Fruit fly (Drosophila melanogaster): Measurements from ENCODE around the gene CG6125.

CG6125 gene

dm6 chr3R:15367477-15367876 lies 39.4 kb downstream of the CG6125 start, which contains the start of gene CG34404 (continued):
- TF ChIP-seq pzg (GFP tag; optimal IDR thresholded peaks at IDR 0.05) (peak; percentile 46), lab (GFP tag; optimal IDR thresholded peaks at IDR 0.05) (no peak), CG10321 (GFP tag; IDR thresholded peaks at IDR 0.05) (no peak), stwl (tag; optimal IDR thresholded peaks at IDR 0.05) (peak; percentile 45), CG2889 (GFP tag; IDR thresholded peaks at IDR 0.05) (no peak), Ets97D (GFP tag; optimal IDR thresholded peaks at IDR 0.05) (peak; percentile 4), E2f2 (GFP tag; IDR thresholded peaks at IDR 0.05) (peak; percentile 89), Elba2 (GFP tag; optimal IDR thresholded peaks at IDR 0.05) (peak; percentile 31), CG15011 (GFP tag; optimal IDR thresholded peaks at IDR 0.05) (no peak), cg (GFP tag; optimal IDR thresholded peaks at IDR 0.05) (peak; percentile 54), CG11504 (tag; optimal IDR thresholded peaks at IDR 0.05) (no peak), zen2 (GFP tag; IDR thresholded peaks at IDR 0.05; ENCODE audit: partially characterized antibody) (peak; percentile 32; the same call in 2 of the 3 replicates), CG18262 (tag; optimal IDR thresholded peaks at IDR 0.05) (no peak), cwo (GFP tag; optimal IDR thresholded peaks at IDR 0.05) (no peak), MBD-R2 (GFP tag; IDR thresholded peaks at IDR 0.05) (peak; percentile 39; the same call in 1 of the 2 replicates), HLH3B (GFP tag; IDR thresholded peaks at IDR 0.05) (no peak), chinmo (GFP tag; IDR thresholded peaks at IDR 0.05; ENCODE audit: partially characterized antibody) (0 out of 4 replicates have a peak, but pooled peaks have one; percentile 57), ham (GFP tag; IDR thresholded peaks at IDR 0.05) (no peak), gem (tag; optimal IDR thresholded peaks at IDR 0.05) (no peak), CG10267 (tag; optimal IDR thresholded peaks at IDR 0.05) (peak; percentile 93), CG16815 (GFP tag; optimal IDR thresholded peaks at IDR 0.05) (no peak), Med (GFP tag) (peak; percentile 66), unpg (GFP tag; optimal IDR thresholded peaks at IDR 0.05) (peak; percentile 6), Scr (GFP tag; IDR thresholded peaks at IDR 0.05; ENCODE audit: partially characterized antibody) (peak; percentile 54; the same call in 1 of the 2 replicates), CG11398 (GFP tag; optimal IDR thresholded peaks at IDR 0.05) (no peak), pho (GFP tag; optimal IDR thresholded peaks at IDR 0.05) (no peak), CG16813 (GFP tag; IDR thresholded peaks at IDR 0.05; ENCODE audit: partially characterized antibody) (0 out of 3 replicates have a peak, but pooled peaks have one; percentile 26), CG9817 (tag; optimal IDR thresholded peaks at IDR 0.05) (no peak), YL-1 (GFP tag; optimal IDR thresholded peaks at IDR 0.05) (peak; percentile 9), Side (GFP tag; optimal IDR thresholded peaks at IDR 0.05) (peak; percentile 19), sob (GFP tag; IDR thresholded peaks at IDR 0.05) (peak; percentile 22; the same call in 1 of the 2 replicates), CG42726 (GFP tag; IDR thresholded peaks at IDR 0.05; ENCODE audit: partially characterized antibody) (no peak), al (GFP tag; IDR thresholded peaks at IDR 0.05) (no peak), dmrt11E (tag; optimal IDR thresholded peaks at IDR 0.05) (no peak), her (GFP tag; optimal IDR thresholded peaks at IDR 0.05) (peak; percentile 4), bbx (GFP tag; IDR thresholded peaks at IDR 0.05; ENCODE audit: partially characterized antibody) (peak; percentile 39), Dref (GFP tag; IDR thresholded peaks at IDR 0.05) (peak; percentile 73), sens (GFP tag) (peak; percentile 62), BEAF-32 (GFP tag; optimal IDR thresholded peaks at IDR 0.05) (peak; percentile 38), MESR4 (GFP tag; optimal IDR thresholded peaks at IDR 0.05) (peak; percentile 38), dpn (GFP tag; optimal IDR thresholded peaks at IDR 0.05) (peak in 1 of 2 experiments; percentile 8), fd64A (GFP tag; optimal IDR thresholded peaks at IDR 0.05) (no peak), CG33213 (GFP tag; optimal IDR thresholded peaks at IDR 0.05) (no peak), insv (GFP tag; optimal IDR thresholded peaks at IDR 0.05) (peak; percentile 61 to 96), CG8765 (GFP tag; IDR thresholded peaks at IDR 0.05) (no peak), CG11695 (GFP tag; IDR thresholded peaks at IDR 0.05) (no peak), h (optimal IDR thresholded peaks at IDR 0.05) (no peak), Dll (GFP tag; IDR thresholded peaks at IDR 0.05; ENCODE audit: partially characterized antibody) (0 out of 4 replicates have a peak, but pooled peaks have one; percentile 46), CG2120 (GFP tag; optimal IDR thresholded peaks at IDR 0.05) (peak; percentile 15), CG13775 (GFP tag; optimal IDR thresholded peaks at IDR 0.05) (no peak)

Data from whole organism, embryonic.